Fruit fly (Drosophila melanogaster): ENCODE results near the gene beg.
A peak's percentile ranks its signal among the peaks of the same experiment; 100 is the strongest.

beg gene

DNA sequence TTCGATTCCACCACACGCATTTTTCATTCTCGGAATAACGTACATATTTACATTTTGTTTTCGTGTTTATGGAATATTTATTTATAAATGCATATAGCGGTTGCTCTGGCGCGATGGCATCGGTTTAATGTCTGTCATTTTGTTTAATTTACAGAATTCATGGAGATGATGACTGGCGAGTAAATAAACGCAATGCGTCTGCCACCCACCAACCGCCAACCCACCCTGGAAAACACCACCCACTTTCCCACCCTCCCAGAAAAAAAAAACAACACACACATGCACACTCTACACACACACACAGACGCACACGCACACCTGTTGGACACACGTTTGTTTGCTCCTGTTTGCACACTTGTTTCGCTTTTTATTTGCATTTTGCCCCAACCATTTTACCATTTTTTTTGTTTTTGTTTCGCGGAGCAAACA, 12.4 kb downstream of the beg start (continued):
- TF ChIP-seq run (tag; optimal IDR thresholded peaks at IDR 0.05), result no peak
- TF ChIP-seq ash1 (GFP tag; optimal IDR thresholded peaks at IDR 0.05), result no peak
- TF ChIP-seq CG17912 (GFP tag; optimal IDR thresholded peaks at IDR 0.05), result no peak
- TF ChIP-seq cwo (GFP tag; optimal IDR thresholded peaks at IDR 0.05), result peak; percentile 21
- TF ChIP-seq Med (GFP tag), result peak; percentile 75
- TF ChIP-seq H15 (GFP tag; IDR thresholded peaks at IDR 0.05), result no peak
- no peak for TF ChIP-seq ac (GFP tag; optimal IDR thresholded peaks at IDR 0.05)
- TF ChIP-seq tll (GFP tag; optimal IDR thresholded peaks at IDR 0.05), result no peak
- TF ChIP-seq cad (GFP tag; optimal IDR thresholded peaks at IDR 0.05), result no peak
- no peak for TF ChIP-seq CG31388 (GFP tag; optimal IDR thresholded peaks at IDR 0.05)
- TF ChIP-seq CG12659 (GFP tag; optimal IDR thresholded peaks at IDR 0.05), result peak; percentile 17
- TF ChIP-seq CG11695 (GFP tag; IDR thresholded peaks at IDR 0.05), result no peak
- no peak for TF ChIP-seq CG10147 (GFP tag; optimal IDR thresholded peaks at IDR 0.05)
- no peak for TF ChIP-seq CG6272 (GFP tag; IDR thresholded peaks at IDR 0.05)
- TF ChIP-seq Bgb (GFP tag; IDR thresholded peaks at IDR 0.05; ENCODE audit: partially characterized antibody), result 0 out of 2 replicates have a peak, but pooled peaks have one; percentile 33
- TF ChIP-seq CG3995 (GFP tag; optimal IDR thresholded peaks at IDR 0.05), result no peak
- TF ChIP-seq CG31441 (GFP tag; IDR thresholded peaks at IDR 0.05), result peak; percentile 15; the same call in 1 of the 2 replicates
- TF ChIP-seq sna (GFP tag; IDR thresholded peaks at IDR 0.05; ENCODE audit: partially characterized antibody), result no peak
- TF ChIP-seq CG10979 (tag; optimal IDR thresholded peaks at IDR 0.05), result peak; percentile 18
- TF ChIP-seq p53 (GFP tag; optimal IDR thresholded peaks at IDR 0.05), result no peak
- peak; percentile 50 for TF ChIP-seq CG2678 (tag; optimal IDR thresholded peaks at IDR 0.05)
- no peak for TF ChIP-seq Hr39 (optimal IDR thresholded peaks at IDR 0.05)
- no peak for TF ChIP-seq Hr3 (GFP tag; optimal IDR thresholded peaks at IDR 0.05)
- TF ChIP-seq HHEX (GFP tag; optimal IDR thresholded peaks at IDR 0.05), result peak; percentile 5
- TF ChIP-seq wek (GFP tag; optimal IDR thresholded peaks at IDR 0.05), result peak; percentile 59
- no peak for TF ChIP-seq Hey (tag; optimal IDR thresholded peaks at IDR 0.05)
- TF ChIP-seq CG3163 (GFP tag; optimal IDR thresholded peaks at IDR 0.05), result no peak
- TF ChIP-seq fd102C (GFP tag; optimal IDR thresholded peaks at IDR 0.05), result no peak
- TF ChIP-seq jing (GFP tag; optimal IDR thresholded peaks at IDR 0.05), result no peak
- peak; percentile 48; the same call in 1 of the 3 replicates for TF ChIP-seq gce (GFP tag; IDR thresholded peaks at IDR 0.05)
- TF ChIP-seq tio (GFP tag; optimal IDR thresholded peaks at IDR 0.05), result no peak
- TF ChIP-seq ken (GFP tag; IDR thresholded peaks at IDR 0.05), result no peak
- no peak for TF ChIP-seq Ets97D (GFP tag; optimal IDR thresholded peaks at IDR 0.05)
- TF ChIP-seq Adf1 (GFP tag; IDR thresholded peaks at IDR 0.05), result no peak
- TF ChIP-seq scrt (GFP tag; optimal IDR thresholded peaks at IDR 0.05), result peak; percentile 62
- TF ChIP-seq CG1832 (GFP tag; optimal IDR thresholded peaks at IDR 0.05), result no peak
- no peak for TF ChIP-seq Dad (GFP tag; optimal IDR thresholded peaks at IDR 0.05)
- peak; percentile 92 for TF ChIP-seq kah (GFP tag; optimal IDR thresholded peaks at IDR 0.05)
- no peak for TF ChIP-seq kay (GFP tag; optimal IDR thresholded peaks at IDR 0.05)
- TF ChIP-seq CG42726 (GFP tag; IDR thresholded peaks at IDR 0.05; ENCODE audit: partially characterized antibody), result no peak
- TF ChIP-seq abd-A (tag; optimal IDR thresholded peaks at IDR 0.05), result peak; percentile 11
- TF ChIP-seq CG13296 (GFP tag; optimal IDR thresholded peaks at IDR 0.05), result no peak
- no peak for TF ChIP-seq fd96Cb (tag; optimal IDR thresholded peaks at IDR 0.05)
- no peak for TF ChIP-seq pan (optimal IDR thresholded peaks at IDR 0.05)
- TF ChIP-seq pan (GFP tag; optimal IDR thresholded peaks at IDR 0.05 in 1 of 2, IDR thresholded peaks at IDR 0.05 in 1 of 2), result peak in 1 of 2 experiments; percentile 22
- TF ChIP-seq CG9727 (GFP tag; optimal IDR thresholded peaks at IDR 0.05), result no peak
- TF ChIP-seq hkb (optimal IDR thresholded peaks at IDR 0.05), result no peak
- no peak for TF ChIP-seq hkb (GFP tag; IDR thresholded peaks at IDR 0.05)
- TF ChIP-seq CG18262 (tag; optimal IDR thresholded peaks at IDR 0.05), result no peak
- no peak for TF ChIP-seq corto (GFP tag; optimal IDR thresholded peaks at IDR 0.05)
- no peak for TF ChIP-seq Lim3 (GFP tag; IDR thresholded peaks at IDR 0.05)
- no peak for TF ChIP-seq disco-r (GFP tag; optimal IDR thresholded peaks at IDR 0.05)

Measured in whole organism, embryonic.